Worm (Caenorhabditis elegans): Measurements from ENCODE around the gene pigb-1.

The pigb-1 gene

ce11 chrII:5016977-5017585 lies 24.2 kb upstream of the pigb-1 start (continued):
- no peak for TF ChIP-seq flh-1 (GFP tag; optimal IDR thresholded peaks at IDR 0.05)
- TF ChIP-seq nhr-76 (tag; optimal IDR thresholded peaks at IDR 0.05) = no peak
- no peak for TF ChIP-seq M03D4.4 (tag; optimal IDR thresholded peaks at IDR 0.05)
- TF ChIP-seq nhr-237 (tag; optimal IDR thresholded peaks at IDR 0.05) = no peak
- peak; percentile 33 for TF ChIP-seq mls-2 (tag; optimal IDR thresholded peaks at IDR 0.05)
- TF ChIP-seq ces-1 (GFP tag; optimal IDR thresholded peaks at IDR 0.05) = peak; percentile 75
- peak; percentile 13 for TF ChIP-seq mep-1 (tag; optimal IDR thresholded peaks at IDR 0.05)

- TF ChIP-seq ham-2 (GFP tag; optimal IDR thresholded peaks at IDR 0.05) (no peak), ceh-39 (tag; optimal IDR thresholded peaks at IDR 0.05) (peak; percentile 70), zip-8 (tag; optimal IDR thresholded peaks at IDR 0.05) (peak; percentile 78), nhr-2 (tag; optimal IDR thresholded peaks at IDR 0.05) (peak; percentile 89), bed-3 (GFP tag; optimal IDR thresholded peaks at IDR 0.05) (no peak)
Observed at ce11 chrII:5016144-5016543, 23.3 kb upstream of the pigb-1 start.

- TF ChIP-seq ceh-83 (GFP tag; optimal IDR thresholded peaks at IDR 0.05) = no peak
- TF ChIP-seq flh-1 (GFP tag; optimal IDR thresholded peaks at IDR 0.05) = no peak
- TF ChIP-seq ham-2 (GFP tag; optimal IDR thresholded peaks at IDR 0.05) = no peak
- TF ChIP-seq ceh-39 (tag; optimal IDR thresholded peaks at IDR 0.05) = no peak
- TF ChIP-seq nhr-76 (tag; optimal IDR thresholded peaks at IDR 0.05) = no peak
- no peak for TF ChIP-seq elt-3 (tag; optimal IDR thresholded peaks at IDR 0.05)
- TF ChIP-seq mab-5 (tag; optimal IDR thresholded peaks at IDR 0.05) = no peak
- TF ChIP-seq lin-13 (tag; optimal IDR thresholded peaks at IDR 0.05) = no peak
- TF ChIP-seq sem-2 (GFP tag; optimal IDR thresholded peaks at IDR 0.05) = no peak
- no peak for TF ChIP-seq nhr-237 (tag; optimal IDR thresholded peaks at IDR 0.05)
- TF ChIP-seq tbx-8 (GFP tag; optimal IDR thresholded peaks at IDR 0.05) = no peak
- TF ChIP-seq unc-39 (tag; optimal IDR thresholded peaks at IDR 0.05) = no peak
- TF ChIP-seq zip-8 (tag; optimal IDR thresholded peaks at IDR 0.05) = no peak
- no peak for TF ChIP-seq hlh-1 (tag; optimal IDR thresholded peaks at IDR 0.05)
Observed at ce11 chrII:5014399-5014798, 21.5 kb upstream of the pigb-1 start, which contains the start of gene F59A6.2. Gene F59A6.2 (plus strand): TSS chrII:5014699.

ce11 chrII:5011978-5012377 lies 19.1 kb upstream of the pigb-1 start, which contains the start of gene F59A6.12:
Gene F59A6.12 (minus strand): TSS chrII:5012078.
- no peak for TF ChIP-seq lin-32 (GFP tag; optimal IDR thresholded peaks at IDR 0.05)
- TF ChIP-seq elt-3 (tag; optimal IDR thresholded peaks at IDR 0.05) = no peak
- TF ChIP-seq nhr-12 (tag; optimal IDR thresholded peaks at IDR 0.05) = no peak
- no peak for TF ChIP-seq ham-2 (GFP tag; optimal IDR thresholded peaks at IDR 0.05)
- TF ChIP-seq tbx-8 (GFP tag; optimal IDR thresholded peaks at IDR 0.05) = no peak
- TF ChIP-seq unc-120 (tag; optimal IDR thresholded peaks at IDR 0.05; ENCODE audit: poor library complexity, severe bottlenecking) = no peak
- no peak for TF ChIP-seq ztf-11 (tag; optimal IDR thresholded peaks at IDR 0.05)
- TF ChIP-seq drap-1 (GFP tag; optimal IDR thresholded peaks at IDR 0.05) = no peak
- no peak for TF ChIP-seq lin-13 (tag; optimal IDR thresholded peaks at IDR 0.05)
- no peak for TF ChIP-seq pha-4 (tag; optimal IDR thresholded peaks at IDR 0.05)
- TF ChIP-seq unc-39 (tag; optimal IDR thresholded peaks at IDR 0.05) = no peak

ce11 chrII:5008033-5008432 lies 15.2 kb upstream of the pigb-1 start, which contains the start of gene F59A6.3:
Gene F59A6.3 (plus strand): TSS chrII:5008333.
- no peak for TF ChIP-seq ces-1 (GFP tag; optimal IDR thresholded peaks at IDR 0.05)
- TF ChIP-seq sem-2 (GFP tag; optimal IDR thresholded peaks at IDR 0.05) = no peak
- TF ChIP-seq nhr-2 (tag; optimal IDR thresholded peaks at IDR 0.05) = no peak

ce11 chrII:5004781-5005180 lies 11.9 kb upstream of the pigb-1 start, which contains the start of gene F59A6.4:
Gene F59A6.4 (plus strand): TSS chrII:5005081.
- TF ChIP-seq ham-2 (GFP tag; optimal IDR thresholded peaks at IDR 0.05) (no peak), lin-13 (tag; optimal IDR thresholded peaks at IDR 0.05) (no peak), hlh-1 (tag; optimal IDR thresholded peaks at IDR 0.05) (no peak), ztf-11 (tag; optimal IDR thresholded peaks at IDR 0.05) (no peak), bed-3 (GFP tag; optimal IDR thresholded peaks at IDR 0.05) (no peak), unc-120 (tag; optimal IDR thresholded peaks at IDR 0.05; ENCODE audit: poor library complexity, severe bottlenecking) (no peak), tbx-8 (GFP tag; optimal IDR thresholded peaks at IDR 0.05) (no peak), flh-1 (GFP tag; optimal IDR thresholded peaks at IDR 0.05) (no peak), elt-1 (tag; optimal IDR thresholded peaks at IDR 0.05; ENCODE audit: borderline replicate concordance, insufficient read depth) (no peak), ceh-83 (GFP tag; optimal IDR thresholded peaks at IDR 0.05) (no peak), zip-8 (tag; optimal IDR thresholded peaks at IDR 0.05) (no peak), unc-39 (tag; optimal IDR thresholded peaks at IDR 0.05) (no peak), M03D4.4 (tag; optimal IDR thresholded peaks at IDR 0.05) (no peak), unc-62 (GFP tag; optimal IDR thresholded peaks at IDR 0.05) (no peak), nhr-12 (tag; optimal IDR thresholded peaks at IDR 0.05) (no peak)

Measured in whole organism, mixed stage, embryonic.